ENCODE assay signal across 5 fruit fly cellular contexts in the genomic region with DNA sequence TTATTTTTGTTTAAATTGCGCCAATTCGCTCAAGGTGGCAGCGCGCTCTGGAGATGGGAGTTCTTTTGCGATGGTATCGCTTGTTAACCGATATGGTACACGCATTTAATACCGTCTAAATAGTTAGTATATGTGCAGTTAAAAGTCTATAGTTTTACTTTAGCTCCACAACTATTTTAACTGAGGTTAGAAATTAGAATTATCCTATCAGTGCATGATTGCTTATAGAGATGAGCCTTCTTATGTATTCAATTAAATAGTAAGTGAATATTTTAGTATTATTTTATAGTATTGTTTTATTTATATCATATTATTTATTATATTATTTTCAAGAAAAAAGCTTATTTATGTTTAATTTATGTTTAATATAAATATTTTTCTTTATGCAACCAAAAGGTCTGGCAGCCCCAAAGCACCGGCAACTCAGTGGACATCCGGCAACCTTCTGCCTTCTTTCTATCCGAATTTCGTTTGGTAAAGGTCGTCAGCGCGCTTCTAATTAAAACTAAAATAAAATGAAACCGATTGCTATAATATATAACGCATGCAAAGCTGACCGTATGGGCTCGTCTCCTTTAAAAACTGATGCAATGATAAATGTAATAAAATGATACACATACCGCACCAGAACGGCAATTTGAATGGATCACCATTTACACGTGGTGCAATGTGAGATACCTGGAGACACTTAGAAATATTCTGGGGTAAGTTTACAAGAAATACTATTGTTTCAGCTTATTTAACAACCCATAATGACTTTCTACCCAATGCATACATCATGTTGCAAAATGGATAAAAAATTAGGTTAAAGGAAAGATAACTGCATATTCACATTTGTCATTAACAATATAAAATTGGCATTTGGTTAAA.
TF ChIP-seq lines count a peak whose summit lies in the region.

A gene (minus strand): TSS at position 52 of the 870 bp plus-strand sequence.

TF ChIP-seq in whole organism, adult, 20 proteins besides CTCF, POLR2A, EP300 and RAD21 (continued from another document):
- TF ChIP-seq CG1620 (GFP tag; optimal IDR thresholded peaks at IDR 0.05; lab: Kevin White, UChicago) (no peak), bab1 (GFP tag; optimal IDR thresholded peaks at IDR 0.05; lab: Kevin White, UChicago) (no peak)

TF ChIP-seq in whole organism, embryonic, 481 proteins besides CTCF, POLR2A, EP300 and RAD21 (continued from another document and continues in another):
- TF ChIP-seq Eip74EF (GFP tag; optimal IDR thresholded peaks at IDR 0.05; lab: Kevin White, UChicago) (no peak), lmd (GFP tag; IDR thresholded peaks at IDR 0.05; lab: Robert Waterston, UW) (peak; percentile 75), Fer1 (GFP tag; optimal IDR thresholded peaks at IDR 0.05; lab: Kevin White, UChicago) (peak; percentile 60), ems (GFP tag; optimal IDR thresholded peaks at IDR 0.05; lab: Kevin White, UChicago) (no peak), CG2199 (GFP tag; IDR thresholded peaks at IDR 0.05; lab: Robert Waterston, UW) (no peak), fru (optimal IDR thresholded peaks at IDR 0.05; lab: Kevin White, UChicago) (no peak), tin (GFP tag; optimal IDR thresholded peaks at IDR 0.05; lab: Kevin White, UChicago) (peak; percentile 79), eyg (GFP tag; optimal IDR thresholded peaks at IDR 0.05; lab: Kevin White, UChicago) (no peak), ind (GFP tag; optimal IDR thresholded peaks at IDR 0.05; lab: Kevin White, UChicago) (peak; percentile 78), NK7.1 (GFP tag; optimal IDR thresholded peaks at IDR 0.05; lab: Kevin White, UChicago) (no peak), oc (tag; optimal IDR thresholded peaks at IDR 0.05; lab: Kevin White, UChicago) (no peak), CG14050 (GFP tag; IDR thresholded peaks at IDR 0.05; lab: Robert Waterston, UW) (no peak), BtbVII (GFP tag; optimal IDR thresholded peaks at IDR 0.05; lab: Kevin White, UChicago) (peak; percentile 46), Asciz (GFP tag; optimal IDR thresholded peaks at IDR 0.05; lab: Kevin White, UChicago) (no peak), CG8089 (GFP tag; optimal IDR thresholded peaks at IDR 0.05; lab: Kevin White, UChicago) (no peak), ash1 (GFP tag; optimal IDR thresholded peaks at IDR 0.05; lab: Kevin White, UChicago) (no peak), NC2β (GFP tag; optimal IDR thresholded peaks at IDR 0.05; lab: Kevin White, UChicago) (no peak), ewg (GFP tag; optimal IDR thresholded peaks at IDR 0.05; lab: Kevin White, UChicago) (peak; percentile 29), ken (GFP tag; IDR thresholded peaks at IDR 0.05; lab: Robert Waterston, UW) (0 out of 3 replicates have a peak, but pooled peaks have one; percentile 18), Blimp-1 (GFP tag; optimal IDR thresholded peaks at IDR 0.05; lab: Kevin White, UChicago) (peak; percentile 61), CG12391 (tag; optimal IDR thresholded peaks at IDR 0.05; lab: Kevin White, UChicago) (peak; percentile 80), CG8944 (GFP tag; optimal IDR thresholded peaks at IDR 0.05; lab: Kevin White, UChicago) (peak; percentile 11), E2f1 (GFP tag; IDR thresholded peaks at IDR 0.05; lab: Robert Waterston, UW) (peak; percentile 64), sens-2 (GFP tag; IDR thresholded peaks at IDR 0.05; lab: Robert Waterston, UW) (no peak), CG12744 (GFP tag; optimal IDR thresholded peaks at IDR 0.05; lab: Kevin White, UChicago) (no peak), Atf-2 (GFP tag; optimal IDR thresholded peaks at IDR 0.05; lab: Kevin White, UChicago) (no peak), Aef1 (GFP tag; IDR thresholded peaks at IDR 0.05; lab: Robert Waterston, UW) (no peak; the same call in 1 of the 3 replicates), CG9932 (GFP tag; IDR thresholded peaks at IDR 0.05; lab: Robert Waterston, UW) (peak; percentile 71), CG10209 (GFP tag; optimal IDR thresholded peaks at IDR 0.05; lab: Kevin White, UChicago) (peak; percentile 74), wek (GFP tag; optimal IDR thresholded peaks at IDR 0.05; lab: Kevin White, UChicago) (no peak)

TF ChIP-seq in whole organism, prepupa, 60 proteins besides CTCF, POLR2A, EP300 and RAD21 (continued from another document and continues in another):
- TF ChIP-seq Lpt (GFP tag; optimal IDR thresholded peaks at IDR 0.05; lab: Kevin White, UChicago) (peak; percentile 35), CG6276 (GFP tag; optimal IDR thresholded peaks at IDR 0.05; lab: Kevin White, UChicago) (no peak), svp (GFP tag; lab: Kevin White, UChicago) (peak; percentile 84), Ets96B (tag; optimal IDR thresholded peaks at IDR 0.05; lab: Kevin White, UChicago) (peak; percentile 71), CG11762 (GFP tag; optimal IDR thresholded peaks at IDR 0.05; lab: Kevin White, UChicago; ENCODE audit: insufficient read depth) (peak; percentile 45), CG31627 (GFP tag; optimal IDR thresholded peaks at IDR 0.05; lab: Kevin White, UChicago) (peak; percentile 52), Sox102F (GFP tag; optimal IDR thresholded peaks at IDR 0.05; lab: Kevin White, UChicago) (peak; percentile 1), CG32006 (GFP tag; optimal IDR thresholded peaks at IDR 0.05; lab: Kevin White, UChicago) (peak; percentile 63), CG10669 (GFP tag; optimal IDR thresholded peaks at IDR 0.05; lab: Kevin White, UChicago) (peak; percentile 49), pdm3 (GFP tag; optimal IDR thresholded peaks at IDR 0.05; lab: Kevin White, UChicago) (no peak), CG6792 (GFP tag; optimal IDR thresholded peaks at IDR 0.05; lab: Kevin White, UChicago) (peak; percentile 48), Met (GFP tag; optimal IDR thresholded peaks at IDR 0.05; lab: Kevin White, UChicago) (no peak), eg (GFP tag; IDR thresholded peaks at IDR 0.05; lab: Robert Waterston, UW) (no peak; the same call in 2 of the 3 replicates), acj6 (GFP tag; optimal IDR thresholded peaks at IDR 0.05; lab: Kevin White, UChicago) (peak; percentile 58), topi (GFP tag; optimal IDR thresholded peaks at IDR 0.05; lab: Kevin White, UChicago) (peak; percentile 37), ss (GFP tag; optimal IDR thresholded peaks at IDR 0.05; lab: Kevin White, UChicago) (no peak), vri (GFP tag; optimal IDR thresholded peaks at IDR 0.05; lab: Kevin White, UChicago) (no peak), CG11902 (GFP tag; optimal IDR thresholded peaks at IDR 0.05; lab: Kevin White, UChicago) (peak; percentile 53), cyc (GFP tag; optimal IDR thresholded peaks at IDR 0.05; lab: Kevin White, UChicago) (peak; percentile 74), salr (GFP tag; optimal IDR thresholded peaks at IDR 0.05; lab: Kevin White, UChicago) (peak in 1 of 2 experiments; percentile 30), CG1621 (tag; optimal IDR thresholded peaks at IDR 0.05; lab: Kevin White, UChicago) (no peak), CG34406 (GFP tag; optimal IDR thresholded peaks at IDR 0.05; lab: Kevin White, UChicago) (peak; percentile 52), Sox14 (GFP tag; optimal IDR thresholded peaks at IDR 0.05; lab: Kevin White, UChicago) (peak; percentile 24), fd85E (GFP tag; optimal IDR thresholded peaks at IDR 0.05; lab: Kevin White, UChicago) (no peak), CG6854 (GFP tag; optimal IDR thresholded peaks at IDR 0.05; lab: Kevin White, UChicago) (no peak), CG8119 (GFP tag; IDR thresholded peaks at IDR 0.05; lab: Robert Waterston, UW) (no peak), CG10631 (GFP tag; optimal IDR thresholded peaks at IDR 0.05; lab: Kevin White, UChicago) (peak; percentile 82), spab (GFP tag; optimal IDR thresholded peaks at IDR 0.05; lab: Kevin White, UChicago) (no peak), Hr4 (GFP tag; optimal IDR thresholded peaks at IDR 0.05; lab: Kevin White, UChicago) (peak; percentile 12), esn (GFP tag; optimal IDR thresholded peaks at IDR 0.05; lab: Kevin White, UChicago) (peak; percentile 50), CG4318 (GFP tag; optimal IDR thresholded peaks at IDR 0.05; lab: Kevin White, UChicago) (peak; percentile 49)

TF ChIP-seq in whole organism, pupa, 21 proteins besides CTCF, POLR2A, EP300 and RAD21 (continued from another document):
- TF ChIP-seq CG8301 (tag; optimal IDR thresholded peaks at IDR 0.05; lab: Kevin White, UChicago) (no peak), EcR (GFP tag; optimal IDR thresholded peaks at IDR 0.05; lab: Kevin White, UChicago) (no peak)

TF ChIP-seq in whole organism, wandering third instar larva, 38 proteins besides CTCF, POLR2A, EP300 and RAD21 (continued from another document):
- TF ChIP-seq sage (GFP tag; optimal IDR thresholded peaks at IDR 0.05; lab: Kevin White, UChicago) (peak; percentile 7), h (GFP tag; optimal IDR thresholded peaks at IDR 0.05; lab: Kevin White, UChicago) (peak; percentile 50), sv (GFP tag; optimal IDR thresholded peaks at IDR 0.05; lab: Kevin White, UChicago) (no peak), tai (GFP tag; optimal IDR thresholded peaks at IDR 0.05; lab: Kevin White, UChicago) (no peak), fru (GFP tag; optimal IDR thresholded peaks at IDR 0.05; lab: Kevin White, UChicago) (peak; percentile 23), CG9705 (GFP tag; optimal IDR thresholded peaks at IDR 0.05; lab: Kevin White, UChicago) (peak; percentile 4), foxo (GFP tag; optimal IDR thresholded peaks at IDR 0.05; lab: Kevin White, UChicago) (peak in 1 of 2 experiments; percentile 74), dl (GFP tag; optimal IDR thresholded peaks at IDR 0.05; lab: Kevin White, UChicago; ENCODE audit: insufficient read depth in 1 of 2, partially characterized antibody in 2 of 2) (no peak), Hnf4 (GFP tag; optimal IDR thresholded peaks at IDR 0.05; lab: Kevin White, UChicago) (peak; percentile 13), dmrt93B (GFP tag; optimal IDR thresholded peaks at IDR 0.05; lab: Kevin White, UChicago) (peak; percentile 41), Abd-B (GFP tag; optimal IDR thresholded peaks at IDR 0.05; lab: Kevin White, UChicago) (no peak), br (GFP tag; optimal IDR thresholded peaks at IDR 0.05; lab: Kevin White, UChicago) (no peak), brk (GFP tag; optimal IDR thresholded peaks at IDR 0.05; lab: Kevin White, UChicago) (peak; percentile 41), dsf (GFP tag; optimal IDR thresholded peaks at IDR 0.05; lab: Kevin White, UChicago; ENCODE audit: borderline replicate concordance) (no peak), HLH106 (tag; optimal IDR thresholded peaks at IDR 0.05; lab: Kevin White, UChicago) (peak; percentile 80), usp (GFP tag; optimal IDR thresholded peaks at IDR 0.05; lab: Kevin White, UChicago) (no peak), GATAd (GFP tag; optimal IDR thresholded peaks at IDR 0.05; lab: Kevin White, UChicago) (no peak), CrebA (GFP tag; optimal IDR thresholded peaks at IDR 0.05; lab: Kevin White, UChicago; ENCODE audit: borderline replicate concordance) (no peak)
